Fruit fly (Drosophila melanogaster): Measurements from ENCODE around the gene Gnpat.

Gnpat gene

dm6 chr3R:25453150-25453680, 37.5 kb downstream of the Gnpat start (continued):
- TF ChIP-seq Sp1 (GFP tag; optimal IDR thresholded peaks at IDR 0.05) (peak; percentile 26), CG9705 (GFP tag; optimal IDR thresholded peaks at IDR 0.05) (peak; percentile 8), fru (GFP tag; optimal IDR thresholded peaks at IDR 0.05) (no peak), GATAd (GFP tag; optimal IDR thresholded peaks at IDR 0.05) (no peak), usp (GFP tag; optimal IDR thresholded peaks at IDR 0.05) (no peak), sage (GFP tag; optimal IDR thresholded peaks at IDR 0.05) (no peak), ey (GFP tag; optimal IDR thresholded peaks at IDR 0.05) (no peak), Rel (GFP tag; optimal IDR thresholded peaks at IDR 0.05) (no peak), Rel (tag; optimal IDR thresholded peaks at IDR 0.05) (peak; percentile 41), foxo (GFP tag; optimal IDR thresholded peaks at IDR 0.05) (no peak), br (GFP tag; optimal IDR thresholded peaks at IDR 0.05) (peak; percentile 23), woc (GFP tag; optimal IDR thresholded peaks at IDR 0.05) (no peak)

dm6 chr3R:25451832-25452231, 38.9 kb downstream of the Gnpat start:
- no peak for TF ChIP-seq CrebA (GFP tag; optimal IDR thresholded peaks at IDR 0.05; ENCODE audit: borderline replicate concordance)
- TF ChIP-seq pan (optimal IDR thresholded peaks at IDR 0.05) = no peak
- TF ChIP-seq CG9705 (GFP tag; optimal IDR thresholded peaks at IDR 0.05) = no peak
- TF ChIP-seq br (GFP tag; optimal IDR thresholded peaks at IDR 0.05) = no peak
- no peak for TF ChIP-seq Jra (GFP tag; optimal IDR thresholded peaks at IDR 0.05)
- no peak for TF ChIP-seq foxo (GFP tag; optimal IDR thresholded peaks at IDR 0.05)
- TF ChIP-seq tai (GFP tag; optimal IDR thresholded peaks at IDR 0.05) = no peak
- no peak for TF ChIP-seq OdsH (GFP tag; optimal IDR thresholded peaks at IDR 0.05)
- no peak for TF ChIP-seq HLH106 (tag; optimal IDR thresholded peaks at IDR 0.05)
- TF ChIP-seq rgr (GFP tag; optimal IDR thresholded peaks at IDR 0.05) = no peak
- TF ChIP-seq brk (GFP tag; optimal IDR thresholded peaks at IDR 0.05) = no peak
- TF ChIP-seq Dif (GFP tag; optimal IDR thresholded peaks at IDR 0.05; ENCODE audit: partially characterized antibody) = no peak
- no peak for TF ChIP-seq ey (GFP tag; optimal IDR thresholded peaks at IDR 0.05)
- no peak for TF ChIP-seq Hr83 (GFP tag; optimal IDR thresholded peaks at IDR 0.05; ENCODE audit: poor library complexity, severe bottlenecking)
- no peak for TF ChIP-seq Myc (optimal IDR thresholded peaks at IDR 0.05)
- no peak for TF ChIP-seq dl (GFP tag; optimal IDR thresholded peaks at IDR 0.05; ENCODE audit: insufficient read depth in 1 of 2, partially characterized antibody in 2 of 2)

- no peak for TF ChIP-seq jim (GFP tag; optimal IDR thresholded peaks at IDR 0.05)
- no peak for TF ChIP-seq rgr (GFP tag; optimal IDR thresholded peaks at IDR 0.05)
- TF ChIP-seq pan (optimal IDR thresholded peaks at IDR 0.05) = no peak
- no peak for TF ChIP-seq Jra (GFP tag; optimal IDR thresholded peaks at IDR 0.05)
- no peak for TF ChIP-seq Dif (GFP tag; optimal IDR thresholded peaks at IDR 0.05; ENCODE audit: partially characterized antibody)
- no peak for TF ChIP-seq Sp1 (GFP tag; optimal IDR thresholded peaks at IDR 0.05)
- TF ChIP-seq fru (GFP tag; optimal IDR thresholded peaks at IDR 0.05) = no peak
Measured at dm6 chr3R:25448737-25449136, 42.0 kb downstream of the Gnpat start.

dm6 chr3R:25448318-25448717, 42.4 kb downstream of the Gnpat start:
- TF ChIP-seq CrebA (GFP tag; optimal IDR thresholded peaks at IDR 0.05; ENCODE audit: borderline replicate concordance) (no peak), dl (GFP tag; optimal IDR thresholded peaks at IDR 0.05; ENCODE audit: insufficient read depth in 1 of 2, partially characterized antibody in 2 of 2) (no peak), psq (GFP tag; optimal IDR thresholded peaks at IDR 0.05) (peak; percentile 13), Hnf4 (GFP tag; optimal IDR thresholded peaks at IDR 0.05) (no peak), Jra (GFP tag; optimal IDR thresholded peaks at IDR 0.05) (no peak), h (GFP tag; optimal IDR thresholded peaks at IDR 0.05) (peak; percentile 13), GATAd (GFP tag; optimal IDR thresholded peaks at IDR 0.05) (no peak), dmrt93B (GFP tag; optimal IDR thresholded peaks at IDR 0.05) (no peak), Abd-B (GFP tag; optimal IDR thresholded peaks at IDR 0.05) (no peak), usp (GFP tag; optimal IDR thresholded peaks at IDR 0.05) (no peak), brk (GFP tag; optimal IDR thresholded peaks at IDR 0.05) (no peak)

dm6 chr3R:25447451-25447850, 43.3 kb downstream of the Gnpat start:
- no peak for TF ChIP-seq tai (GFP tag; optimal IDR thresholded peaks at IDR 0.05)
- no peak for TF ChIP-seq h (GFP tag; optimal IDR thresholded peaks at IDR 0.05)
- no peak for TF ChIP-seq GATAd (GFP tag; optimal IDR thresholded peaks at IDR 0.05)
- TF ChIP-seq dl (GFP tag; optimal IDR thresholded peaks at IDR 0.05; ENCODE audit: insufficient read depth in 1 of 2, partially characterized antibody in 2 of 2) = no peak

Data from whole organism, wandering third instar larva.